Fruit fly (Drosophila melanogaster) whole organism: Measurements from ENCODE around the gene Ret.

Source experiments
- CG8478 ChIP-seq: fragments of >200 bp; optimal IDR thresholded peaks from 2 replicates; lab custom pipeline; 2018; ENCODE audit warnings: inconsistent platforms
- Dll ChIP-seq: fragments of >200 bp; optimal IDR thresholded peaks from 2 replicates; lab custom pipeline; 2017
- EcR ChIP-seq, 2 experiments: fragments of >200 bp; optimal IDR thresholded peaks; 2 replicates each; lab custom pipeline; 2017; ENCODE audit warnings: missing biosample characterization in 2 of 2, missing genetic modification characterization in 2 of 2, missing genetic modification reagents in 2 of 2
- psq ChIP-seq: fragments of >200 bp; optimal IDR thresholded peaks from 2 replicates; lab custom pipeline; 2017
- usp ChIP-seq: fragments of >200 bp; optimal IDR thresholded peaks from 2 replicates; lab custom pipeline; 2017; ENCODE audit warnings: missing biosample characterization, missing genetic modification characterization, mixed read lengths

DNA sequence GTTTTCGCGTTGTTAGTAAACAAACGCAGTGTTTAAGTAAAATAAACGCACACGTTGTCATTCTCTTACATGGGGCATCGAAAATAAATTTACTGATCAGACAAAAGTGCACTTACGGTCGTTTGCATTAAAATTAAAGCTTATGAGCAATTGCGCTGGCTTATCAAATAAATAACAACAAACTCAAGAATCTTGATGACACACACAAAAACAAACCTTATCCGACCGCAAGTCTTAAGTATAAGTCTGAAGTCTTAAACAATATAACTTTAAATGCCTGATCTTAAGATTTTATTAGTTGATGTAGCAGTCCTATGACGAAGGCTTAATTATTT is 20.3 kb upstream of the Ret start:
- TF ChIP-seq EcR (GFP tag; optimal IDR thresholded peaks at IDR 0.05; lab: Kevin White, UChicago), result no peak
- no peak for TF ChIP-seq CG8478
- no peak for TF ChIP-seq usp
- no peak for TF ChIP-seq psq (lab: Kevin White, UChicago)
- no peak for TF ChIP-seq Dll
